Fruit fly (Drosophila melanogaster) whole organism, adult: ENCODE measurements around the gene Poxm.

Source experiments
- CG11617 ChIP-seq: fragments of 200-800 bp; sonication (Bioruptor generic); optimal IDR thresholded peaks from 2 replicates; lab custom pipeline; 2017; ENCODE audit warnings: mild to moderate bottlenecking, missing biosample characterization, missing genetic modification reagents, missing genetic modification characterization
- CG14711 ChIP-seq: fragments of 200-800 bp; sonication (Bioruptor generic); optimal IDR thresholded peaks from 2 replicates; lab custom pipeline; 2018; ENCODE audit warnings: missing biosample characterization, mild to moderate bottlenecking, missing genetic modification characterization, moderate library complexity
- CG33017 ChIP-seq: fragments of 200-800 bp; sonication (Bioruptor generic); optimal IDR thresholded peaks from 2 replicates; lab custom pipeline; 2018; ENCODE audit warnings: missing biosample characterization, mild to moderate bottlenecking, missing genetic modification characterization, moderate library complexity
- CG5204 ChIP-seq: fragments of 200-800 bp; sonication (Bioruptor generic); optimal IDR thresholded peaks from 2 replicates; lab custom pipeline; 2016; ENCODE audit warnings: missing biosample characterization, missing genetic modification characterization
- CG7045 ChIP-seq: fragments of 200-800 bp; sonication (Bioruptor generic); optimal IDR thresholded peaks from 2 replicates; lab custom pipeline; 2017; ENCODE audit warnings: missing biosample characterization, mild to moderate bottlenecking, missing genetic modification characterization
- CG7101 ChIP-seq: fragments of 200-800 bp; sonication (Bioruptor generic); optimal IDR thresholded peaks from 2 replicates; lab custom pipeline; 2018; ENCODE audit warnings: missing biosample characterization, mild to moderate bottlenecking, missing genetic modification characterization, moderate library complexity
- Clk ChIP-seq: fragments of 200-800 bp; sonication (Bioruptor generic); optimal IDR thresholded peaks from 2 replicates; lab custom pipeline; 2017; ENCODE audit warnings: missing biosample characterization, missing genetic modification characterization
- Crg-1 ChIP-seq: fragments of 200-800 bp; sonication (Bioruptor generic); optimal IDR thresholded peaks from 2 replicates; lab custom pipeline; 2016; ENCODE audit warnings: missing biosample characterization, missing genetic modification characterization
- Mnt ChIP-seq: fragments of 200-800 bp; sonication (Bioruptor generic); optimal IDR thresholded peaks from 2 replicates; lab custom pipeline; 2016; ENCODE audit warnings: missing biosample characterization, mild to moderate bottlenecking, missing genetic modification characterization
- bab1 ChIP-seq: fragments of 200-800 bp; sonication (Bioruptor generic); optimal IDR thresholded peaks from 3 replicates; lab custom pipeline; 2019; ENCODE audit warnings: missing biosample characterization, mild to moderate bottlenecking, missing genetic modification characterization, moderate library complexity
- cnc ChIP-seq, 2 experiments: fragments of >200 bp; optimal IDR thresholded peaks; 2 replicates each; lab custom pipeline; 2017
- kay ChIP-seq: fragments of 200-800 bp; sonication (Bioruptor generic); peaks from one replicate; lab custom pipeline; 2016; ENCODE audit warnings: missing biosample characterization, missing genetic modification characterization, borderline replicate concordance
- toe ChIP-seq: fragments of 200-800 bp; sonication (Bioruptor generic); optimal IDR thresholded peaks from 2 replicates; lab custom pipeline; 2016; ENCODE audit warnings: missing biosample characterization, missing genetic modification characterization

DNA sequence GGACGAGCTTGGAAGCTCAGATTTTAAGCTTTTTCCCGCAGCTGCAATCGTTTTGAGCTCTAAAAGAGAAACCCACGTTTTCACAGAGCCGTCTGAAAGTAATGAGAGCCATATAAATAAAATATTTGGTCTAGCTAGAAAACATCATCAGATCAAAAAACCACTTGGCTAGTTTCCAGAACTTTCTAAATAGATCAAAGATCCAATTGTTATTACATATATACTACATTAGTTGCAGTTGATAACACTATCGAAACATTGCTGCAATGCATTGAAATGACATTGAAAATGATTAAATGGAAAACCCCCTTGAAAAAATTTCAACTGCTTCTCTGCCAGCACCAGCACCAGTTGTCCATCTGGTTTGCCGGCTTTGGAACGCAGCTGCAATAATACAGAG lies 21.4 kb upstream of the Poxm start:
- no peak for TF ChIP-seq Mnt (GFP tag; lab: Kevin White, UChicago)
- TF ChIP-seq kay: no peak
- TF ChIP-seq CG5204: peak; percentile 19
- no peak for TF ChIP-seq CG14711 (tag; lab: Kevin White, UChicago)
- peak; percentile 19 for TF ChIP-seq CG7045 (GFP tag; lab: Kevin White, UChicago)
- TF ChIP-seq CG7101 (tag; lab: Kevin White, UChicago): no peak
- TF ChIP-seq toe (GFP tag; lab: Kevin White, UChicago): no peak
- no peak for TF ChIP-seq Crg-1 (GFP tag; lab: Kevin White, UChicago)
- no peak for TF ChIP-seq Clk (GFP tag; lab: Kevin White, UChicago)
- no peak for TF ChIP-seq CG11617 (GFP tag; lab: Kevin White, UChicago)
- no peak for TF ChIP-seq bab1
- no peak for TF ChIP-seq CG33017 (tag; lab: Kevin White, UChicago)
- no peak for TF ChIP-seq cnc (optimal IDR thresholded peaks at IDR 0.05; lab: Kevin White, UChicago)
